Worm (Caenorhabditis elegans): Measurements from ENCODE around the gene F36D3.4.
A peak's percentile ranks its signal among the peaks of the same experiment; 100 is the strongest.

F36D3.4 gene

DNA sequence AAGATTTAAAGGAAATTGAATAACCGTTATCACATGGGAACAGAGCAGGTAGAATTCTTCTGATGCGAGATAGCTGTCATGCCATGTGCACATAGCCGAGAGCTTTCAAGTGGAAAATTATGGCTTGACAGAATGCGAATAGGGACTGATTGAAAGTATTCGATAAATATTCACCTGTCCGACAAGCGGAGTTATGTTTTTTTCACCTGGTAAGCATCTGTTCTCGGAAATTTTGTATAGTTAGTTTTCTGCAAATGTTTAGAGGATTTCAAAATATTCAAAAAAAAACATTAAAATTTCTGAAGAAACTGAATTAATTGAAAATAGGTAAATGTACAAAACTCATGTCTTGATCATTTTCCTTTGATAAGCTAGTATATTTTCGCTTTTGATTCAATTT is 20.0 kb downstream of the F36D3.4 start, which contains the start of gene srh-136:
srh-136 (minus strand) TSS at position 93 of the 400 bp plus-strand sequence.
- TF ChIP-seq skn-1 (tag; optimal IDR thresholded peaks at IDR 0.05) (no peak), nhr-129 (tag; optimal IDR thresholded peaks at IDR 0.05) (no peak), lin-39 (tag; optimal IDR thresholded peaks at IDR 0.05) (no peak), nhr-6 (tag; optimal IDR thresholded peaks at IDR 0.05) (no peak), ceh-82 (tag; optimal IDR thresholded peaks at IDR 0.05) (no peak), ztf-1 (GFP tag; conservative IDR thresholded peaks at IDR 0.05) (no peak), sma-9 (GFP tag; optimal IDR thresholded peaks at IDR 0.05) (no peak), sma-9 (tag; optimal IDR thresholded peaks at IDR 0.05) (no peak), nhr-77 (tag; optimal IDR thresholded peaks at IDR 0.05) (no peak), F13H6.1 (tag; optimal IDR thresholded peaks at IDR 0.05) (no peak), R02D3.7 (tag; optimal IDR thresholded peaks at IDR 0.05) (no peak), nhr-12 (tag; optimal IDR thresholded peaks at IDR 0.05) (no peak), egl-27 (tag; optimal IDR thresholded peaks at IDR 0.05) (no peak), ZK546.5 (tag; optimal IDR thresholded peaks at IDR 0.05) (no peak), mbf-1 (tag; optimal IDR thresholded peaks at IDR 0.05) (no peak), ztf-11 (tag; optimal IDR thresholded peaks at IDR 0.05) (no peak)

ce11 chrV:16494359-16494758 is 23.2 kb downstream of the F36D3.4 start, which contains the start of gene comt-2:
comt-2 (minus strand) TSS chrV:16494489.
- peak; percentile 72 for TF ChIP-seq fos-1 (tag; optimal IDR thresholded peaks at IDR 0.05)
- no peak for TF ChIP-seq unc-55 (GFP tag; optimal IDR thresholded peaks at IDR 0.05)
- TF ChIP-seq sma-9 (GFP tag; optimal IDR thresholded peaks at IDR 0.05) = peak; percentile 60
- TF ChIP-seq sma-9 (tag; optimal IDR thresholded peaks at IDR 0.05) = no peak

DNA sequence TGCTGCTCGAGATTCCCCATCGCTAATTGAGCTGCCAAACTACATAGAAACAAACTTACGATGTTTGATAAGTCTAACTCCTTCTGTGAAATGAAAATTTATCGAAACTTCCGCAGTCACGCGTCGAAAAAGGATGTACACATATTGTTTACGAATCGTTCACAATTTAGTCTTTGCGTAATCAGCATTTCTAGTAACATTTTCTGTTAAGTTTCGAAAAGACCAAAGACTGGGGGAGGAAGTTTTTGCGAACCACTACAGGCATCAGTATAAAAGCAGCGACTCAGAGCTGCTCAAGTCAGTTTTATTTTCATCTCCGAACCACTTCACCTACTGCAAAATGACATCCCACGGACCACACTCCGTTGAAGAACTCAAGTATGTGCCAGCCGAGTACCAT is 29.3 kb downstream of the F36D3.4 start, which contains the start of gene sqst-4:
sqst-4 (plus strand) TSS at position 301 of the 400 bp plus-strand sequence.
- TF ChIP-seq R02D3.7 (tag; optimal IDR thresholded peaks at IDR 0.05) (no peak), aly-2 (tag; optimal IDR thresholded peaks at IDR 0.05) (no peak), dmd-4 (tag; optimal IDR thresholded peaks at IDR 0.05) (no peak), crh-2 (tag; optimal IDR thresholded peaks at IDR 0.05) (no peak), snpc-4 (tag; optimal IDR thresholded peaks at IDR 0.05) (no peak), nhr-237 (tag; optimal IDR thresholded peaks at IDR 0.05) (no peak), ZK546.5 (tag; optimal IDR thresholded peaks at IDR 0.05) (no peak), ceh-82 (tag; optimal IDR thresholded peaks at IDR 0.05) (no peak), sem-4 (tag; optimal IDR thresholded peaks at IDR 0.05) (no peak), ztf-11 (tag; optimal IDR thresholded peaks at IDR 0.05) (no peak), ama-1 (optimal IDR thresholded peaks at IDR 0.05) (no peak), mab-5 (tag; optimal IDR thresholded peaks at IDR 0.05) (no peak), lin-13 (GFP tag; optimal IDR thresholded peaks at IDR 0.05) (no peak), nhr-129 (tag; optimal IDR thresholded peaks at IDR 0.05) (no peak), mdl-1 (tag; optimal IDR thresholded peaks at IDR 0.05) (no peak), zag-1 (tag; optimal IDR thresholded peaks at IDR 0.05) (no peak), fos-1 (tag; optimal IDR thresholded peaks at IDR 0.05) (no peak)

- TF ChIP-seq nhr-23 (tag; optimal IDR thresholded peaks at IDR 0.05) = no peak
- TF ChIP-seq lin-39 (tag; optimal IDR thresholded peaks at IDR 0.05) = no peak
- no peak for TF ChIP-seq lin-11 (tag; optimal IDR thresholded peaks at IDR 0.05)
- TF ChIP-seq ztf-1 (GFP tag; conservative IDR thresholded peaks at IDR 0.05) = no peak
- TF ChIP-seq unc-62 (GFP tag; optimal IDR thresholded peaks at IDR 0.05) = no peak
Observed at ce11 chrV:16487474-16487873, 30.0 kb downstream of the F36D3.4 start, which contains the start of gene Y32B12A.5. Y32B12A.5 (minus strand) TSS chrV:16487574.

ce11 chrV:16483681-16484080 is 33.8 kb downstream of the F36D3.4 start, which contains the start of gene srh-139:
srh-139 (plus strand) TSS chrV:16483981.
- TF ChIP-seq gmeb-1 (tag; optimal IDR thresholded peaks at IDR 0.05) (no peak), zag-1 (tag; optimal IDR thresholded peaks at IDR 0.05) (no peak), lin-13 (GFP tag; optimal IDR thresholded peaks at IDR 0.05) (no peak), ceh-16 (tag; optimal IDR thresholded peaks at IDR 0.05) (no peak), Y55F3AM.14 (GFP tag; optimal IDR thresholded peaks at IDR 0.05) (no peak), mbf-1 (tag; optimal IDR thresholded peaks at IDR 0.05) (no peak), C34F6.9 (tag; optimal IDR thresholded peaks at IDR 0.05) (no peak), blmp-1 (tag; optimal IDR thresholded peaks at IDR 0.05; ENCODE audit: insufficient read depth) (no peak), R02D3.7 (tag; optimal IDR thresholded peaks at IDR 0.05) (no peak)
